Fruit fly (Drosophila melanogaster) whole organism, embryonic: ENCODE results near the gene Patr-1.

Source experiments
- Asciz ChIP-seq: fragments of 200-800 bp; sonication (Bioruptor generic); optimal IDR thresholded peaks from 2 replicates; lab custom pipeline; 2017; ENCODE audit warnings: missing biosample characterization, mild to moderate bottlenecking, missing genetic modification characterization, missing genetic modification reagents
- Atf3 ChIP-seq: fragments of 200-800 bp; sonication (Bioruptor generic); optimal IDR thresholded peaks from 3 replicates; lab custom pipeline; 2016; ENCODE audit warnings: missing biosample characterization, missing genetic modification characterization
- Atf6 ChIP-seq: fragments of 200-800 bp; sonication (Bioruptor generic); IDR thresholded peaks from 2 replicates; pipeline ENCODE4 v1.3.6; 2022; ENCODE audit warnings: missing biosample characterization, missing genetic modification characterization
- CG10147 ChIP-seq: fragments of 200-800 bp; sonication (Bioruptor generic); optimal IDR thresholded peaks from 2 replicates; lab custom pipeline; 2019; ENCODE audit warnings: missing biosample characterization, mild to moderate bottlenecking, missing genetic modification characterization, moderate library complexity
- CG11398 ChIP-seq: fragments of 200-800 bp; sonication (Bioruptor generic); optimal IDR thresholded peaks from 2 replicates; lab custom pipeline; 2016; ENCODE audit warnings: missing biosample characterization, missing genetic modification characterization
- CG11723 ChIP-seq: fragments of 200-800 bp; sonication (Bioruptor generic); optimal IDR thresholded peaks from 2 replicates; lab custom pipeline; 2017; ENCODE audit warnings: missing biosample characterization, mild to moderate bottlenecking, missing genetic modification characterization
- CG12155 ChIP-seq: fragments of 200-800 bp; sonication (Bioruptor generic); optimal IDR thresholded peaks from 3 replicates; lab custom pipeline; 2016; ENCODE audit warnings: missing biosample characterization, missing genetic modification characterization
- CG12942 ChIP-seq: fragments of 200-800 bp; sonication (Bioruptor generic); optimal IDR thresholded peaks from 3 replicates; lab custom pipeline; 2016; ENCODE audit warnings: missing biosample characterization, missing genetic modification characterization
- CG14014 ChIP-seq: fragments of 200-800 bp; sonication (Bioruptor generic); IDR thresholded peaks from 2 replicates; pipeline ENCODE4 v1.3.6; 2022; ENCODE audit warnings: missing biosample characterization, missing genetic modification characterization
- CG15601 ChIP-seq: fragments of 200-800 bp; sonication (Bioruptor generic); optimal IDR thresholded peaks from 3 replicates; lab custom pipeline; 2019; ENCODE audit warnings: missing biosample characterization, mild to moderate bottlenecking, missing genetic modification characterization, moderate library complexity
- CG17359 ChIP-seq: fragments of 200-800 bp; sonication (Bioruptor generic); optimal IDR thresholded peaks from 3 replicates; lab custom pipeline; 2018; ENCODE audit warnings: missing biosample characterization, mild to moderate bottlenecking, missing genetic modification characterization, moderate library complexity
- CG18262 ChIP-seq: fragments of 200-800 bp; optimal IDR thresholded peaks from 3 replicates; lab custom pipeline; 2019; ENCODE audit warnings: missing biosample characterization, mild to moderate bottlenecking, missing genetic modification characterization, moderate library complexity
- CG18619 ChIP-seq: fragments of 200-800 bp; sonication (Bioruptor generic); optimal IDR thresholded peaks from 3 replicates; lab custom pipeline; 2017; ENCODE audit warnings: missing biosample characterization, mild to moderate bottlenecking, missing genetic modification characterization
- CG18764 ChIP-seq: fragments of 200-800 bp; sonication (Bioruptor generic); optimal IDR thresholded peaks from 3 replicates; lab custom pipeline; 2016; ENCODE audit warnings: missing biosample characterization, missing genetic modification characterization
- CG2712 ChIP-seq: fragments of 200-800 bp; optimal IDR thresholded peaks from 3 replicates; lab custom pipeline; 2019; ENCODE audit warnings: missing biosample characterization, mild to moderate bottlenecking, missing genetic modification characterization, moderate library complexity
- CG31441 ChIP-seq: fragments of 200-800 bp; sonication (Bioruptor generic); IDR thresholded peaks from 2 replicates; pipeline ENCODE4 v1.3.6; 2022; ENCODE audit warnings: missing biosample characterization, missing genetic modification characterization
- CG34376 ChIP-seq: fragments of 200-800 bp; sonication (Bioruptor generic); optimal IDR thresholded peaks from 2 replicates; lab custom pipeline; 2018; ENCODE audit warnings: missing biosample characterization, mild to moderate bottlenecking, missing genetic modification characterization
- CG4328 ChIP-seq: fragments of 200-800 bp; sonication (Bioruptor generic); optimal IDR thresholded peaks from 3 replicates; lab custom pipeline; 2017; ENCODE audit warnings: missing biosample characterization, missing genetic modification reagents, missing genetic modification characterization
- CG4617 ChIP-seq: fragments of 200-800 bp; sonication (Bioruptor generic); optimal IDR thresholded peaks from 3 replicates; lab custom pipeline; 2016; ENCODE audit warnings: missing biosample characterization, missing genetic modification characterization, borderline replicate concordance
- CG4707 ChIP-seq: fragments of 200-800 bp; sonication (Bioruptor generic); optimal IDR thresholded peaks from 2 replicates; lab custom pipeline; 2018; ENCODE audit warnings: missing biosample characterization, mild to moderate bottlenecking, missing genetic modification characterization, moderate library complexity
- CG7372 ChIP-seq: fragments of 200-800 bp; sonication (Bioruptor generic); IDR thresholded peaks from 2 replicates; pipeline ENCODE4 v1.3.6; 2022; ENCODE audit warnings: missing biosample characterization, missing genetic modification characterization
- CTCF ChIP-seq: fragments of 200-800 bp; sonication (Bioruptor generic); optimal IDR thresholded peaks from 2 replicates; lab custom pipeline; 2017; ENCODE audit warnings: missing biosample characterization, mild to moderate bottlenecking, missing genetic modification characterization, moderate library complexity
- D ChIP-seq, 2 experiments: fragments of 200-800 bp in 1 of 2; fragments of >200 bp in 1 of 2; sonication (Bioruptor generic) in 1 of 2; optimal IDR thresholded peaks; 2 replicates in 1 of 2; 3 replicates in 1 of 2; lab custom pipeline; 2017; ENCODE audit warnings: mild to moderate bottlenecking in 1 of 2, missing biosample characterization in 1 of 2, missing genetic modification characterization in 1 of 2, missing genetic modification reagents in 1 of 2
- Deaf1 ChIP-seq: fragments of 200-800 bp; optimal IDR thresholded peaks from 3 replicates; lab custom pipeline; 2019; ENCODE audit warnings: missing biosample characterization, mild to moderate bottlenecking, missing genetic modification characterization, moderate library complexity
- Drgx ChIP-seq: fragments of 200-800 bp; sonication (Bioruptor generic); IDR thresholded peaks from 2 replicates; pipeline ENCODE4 v1.3.6; 2022; ENCODE audit warnings: missing biosample characterization, missing genetic modification characterization
- Ets97D ChIP-seq: fragments of 200-800 bp; sonication (Bioruptor generic); optimal IDR thresholded peaks from 3 replicates; lab custom pipeline; 2016; ENCODE audit warnings: missing biosample characterization, missing genetic modification characterization
- H2.0 ChIP-seq: fragments of 200-800 bp; sonication (Bioruptor generic); IDR thresholded peaks from 2 replicates; pipeline ENCODE4 v1.3.6; 2022; ENCODE audit warnings: missing biosample characterization, missing genetic modification characterization
- HLH3B ChIP-seq: fragments of 200-800 bp; sonication (Bioruptor generic); IDR thresholded peaks from 2 replicates; pipeline ENCODE4 v1.3.6; 2022; ENCODE audit warnings: missing biosample characterization, missing genetic modification characterization
- Hr3 ChIP-seq: fragments of 200-800 bp; sonication (Bioruptor generic); optimal IDR thresholded peaks from 3 replicates; lab custom pipeline; 2016; ENCODE audit warnings: missing biosample characterization, missing genetic modification characterization
- Jarid2 ChIP-seq: fragments of 200-800 bp; sonication (Bioruptor generic); optimal IDR thresholded peaks from 3 replicates; lab custom pipeline; 2017; ENCODE audit warnings: mild to moderate bottlenecking, missing biosample characterization, missing genetic modification reagents, missing genetic modification characterization
- Lpt ChIP-seq: fragments of >200 bp; optimal IDR thresholded peaks from 2 replicates; lab custom pipeline; 2018; ENCODE audit warnings: missing biosample characterization, missing genetic modification characterization
- Poxn ChIP-seq: fragments of 200-800 bp; sonication (Bioruptor generic); IDR thresholded peaks from 2 replicates; pipeline ENCODE4 v1.3.6; 2022; ENCODE audit warnings: missing biosample characterization, missing genetic modification characterization
- YL-1 ChIP-seq: fragments of 200-800 bp; sonication (Bioruptor generic); optimal IDR thresholded peaks from 3 replicates; lab custom pipeline; 2017; ENCODE audit warnings: missing biosample characterization, mild to moderate bottlenecking, missing genetic modification characterization
- bowl ChIP-seq: fragments of 200-800 bp; sonication (Bioruptor generic); IDR thresholded peaks from 2 replicates; pipeline ENCODE4 v1.3.6; 2022; ENCODE audit warnings: missing biosample characterization, missing genetic modification characterization
- br ChIP-seq: fragments of >200 bp; optimal IDR thresholded peaks from 2 replicates; lab custom pipeline; 2017
- chinmo ChIP-seq: fragments of 200-800 bp; sonication (Bioruptor generic); IDR thresholded peaks from 4 replicates; pipeline ENCODE4 v1.3.6; 2022; ENCODE audit warnings: missing biosample characterization, missing genetic modification characterization; ENCODE audit not compliant: partially characterized antibody
- disco-r ChIP-seq: fragments of 200-800 bp; sonication (Bioruptor generic); optimal IDR thresholded peaks from 2 replicates; lab custom pipeline; 2016; ENCODE audit warnings: missing biosample characterization, missing genetic modification characterization
- dm ChIP-seq: fragments of 200-800 bp; sonication (Bioruptor generic); optimal IDR thresholded peaks from 3 replicates; lab custom pipeline; 2016; ENCODE audit warnings: missing biosample characterization, missing genetic modification characterization
- fu2 ChIP-seq: fragments of 200-800 bp; sonication (Bioruptor generic); optimal IDR thresholded peaks from 2 replicates; lab custom pipeline; 2016; ENCODE audit warnings: missing biosample characterization, missing genetic modification characterization
- grn ChIP-seq: fragments of 200-800 bp; sonication (Bioruptor generic); optimal IDR thresholded peaks from 3 replicates; lab custom pipeline; 2017; ENCODE audit warnings: missing biosample characterization, missing genetic modification characterization
- gro ChIP-seq: fragments of 200-800 bp; sonication (Bioruptor generic); optimal IDR thresholded peaks from 2 replicates; lab custom pipeline; 2016; ENCODE audit warnings: missing biosample characterization, missing genetic modification characterization
- hth ChIP-seq: fragments of >200 bp; optimal IDR thresholded peaks from 2 replicates; lab custom pipeline; 2017; ENCODE audit warnings: inconsistent platforms
- nerfin-2 ChIP-seq: fragments of 200-800 bp; sonication (Bioruptor generic); IDR thresholded peaks from 2 replicates; pipeline ENCODE4 v1.3.6; 2022; ENCODE audit warnings: missing biosample characterization, missing genetic modification characterization; ENCODE audit not compliant: partially characterized antibody
- pan ChIP-seq, 4 experiments: fragments of >200 bp in 3 of 4; fragments of 200-800 bp in 1 of 4; sonication (Bioruptor generic) in 1 of 4; optimal IDR thresholded peaks in 3 of 4; IDR thresholded peaks in 1 of 4; 2 replicates each; pipeline versions ENCODE4 v1.3.6 to Lab custom; 2017 to 2022; ENCODE audit warnings: missing biosample characterization in 2 of 4, missing genetic modification characterization in 2 of 4, mixed read lengths in 1 of 4
- pfk ChIP-seq: fragments of 200-800 bp; sonication (Bioruptor generic); optimal IDR thresholded peaks from 2 replicates; lab custom pipeline; 2018; ENCODE audit warnings: missing biosample characterization, mild to moderate bottlenecking, missing genetic modification characterization, moderate library complexity
- pho ChIP-seq: fragments of 200-800 bp; sonication (Bioruptor generic); optimal IDR thresholded peaks from 2 replicates; lab custom pipeline; 2016; ENCODE audit warnings: missing biosample characterization, missing genetic modification characterization
- seq ChIP-seq: fragments of 200-800 bp; sonication (Bioruptor generic); IDR thresholded peaks from 2 replicates; pipeline ENCODE4 v1.3.6; 2022; ENCODE audit warnings: missing biosample characterization, missing genetic modification characterization
- sug ChIP-seq: fragments of 200-800 bp; optimal IDR thresholded peaks from 2 replicates; lab custom pipeline; 2019; ENCODE audit warnings: missing biosample characterization, mild to moderate bottlenecking, missing genetic modification characterization, moderate library complexity

Patr-1 gene

dm6 chr3R:17063763-17064162, 20.4 kb downstream of the Patr-1 start (continued):
- TF ChIP-seq sug (tag; lab: Kevin White, UChicago) (peak; percentile 59), CG11723 (GFP tag; lab: Kevin White, UChicago) (no peak), CG18262 (tag; lab: Kevin White, UChicago) (no peak), pfk (peak; percentile 74), Hr3 (GFP tag; lab: Kevin White, UChicago) (no peak), grn (peak; percentile 41)

dm6 chr3R:17065018-17065784, 21.8 kb downstream of the Patr-1 start:
- TF ChIP-seq H2.0 (peak; percentile 77), Ets97D (peak; percentile 68), gro (GFP tag; lab: Kevin White, UChicago) (peak; percentile 85), CTCF (GFP tag; lab: Kevin White, UChicago) (peak; percentile 45), Atf6 (GFP tag; lab: Robert Waterston, UW) (peak; percentile 87), CG2712 (tag; lab: Kevin White, UChicago) (peak; percentile 96), Atf3 (peak; percentile 83), chinmo (GFP tag; lab: Robert Waterston, UW) (peak; percentile 98), nerfin-2 (GFP tag; lab: Robert Waterston, UW) (no peak), D (optimal IDR thresholded peaks at IDR 0.05; lab: Kevin White, UChicago) (no peak), D (GFP tag; optimal IDR thresholded peaks at IDR 0.05; lab: Kevin White, UChicago) (peak; percentile 92), HLH3B (GFP tag; lab: Robert Waterston, UW) (peak; percentile 89), CG10147 (GFP tag; lab: Kevin White, UChicago) (peak; percentile 91), CG34376 (GFP tag; lab: Kevin White, UChicago) (peak; percentile 94), CG17359 (peak; percentile 96), hth (lab: Kevin White, UChicago) (no peak), fu2 (GFP tag; lab: Kevin White, UChicago) (peak; percentile 91), CG11398 (peak; percentile 84), CG14014 (peak; percentile 72), CG4328 (GFP tag; lab: Kevin White, UChicago) (peak; percentile 86), CG7372 (GFP tag; lab: Robert Waterston, UW) (peak; percentile 83), Asciz (peak; percentile 95), Poxn (GFP tag; lab: Robert Waterston, UW) (peak; percentile 61), Drgx (GFP tag; lab: Robert Waterston, UW) (peak; percentile 92), Lpt (no peak), br (lab: Kevin White, UChicago) (no peak), disco-r (GFP tag; lab: Kevin White, UChicago) (peak; percentile 64), CG12155 (GFP tag; lab: Kevin White, UChicago) (peak; percentile 91), pan (optimal IDR thresholded peaks at IDR 0.05; lab: Kevin White, UChicago) (no peak), pan (GFP tag; optimal IDR thresholded peaks at IDR 0.05 in 1 of 2, IDR thresholded peaks at IDR 0.05 in 1 of 2) (peak in 1 of 2 experiments; percentile 90), CG15601 (tag; lab: Kevin White, UChicago) (peak; percentile 94), CG4617 (GFP tag; lab: Kevin White, UChicago) (peak; percentile 68), CG4707 (GFP tag; lab: Kevin White, UChicago) (peak; percentile 72), pho (peak; percentile 92), CG12942 (GFP tag; lab: Kevin White, UChicago) (peak; percentile 85), CG31441 (peak; percentile 95), bowl (GFP tag; lab: Robert Waterston, UW) (peak; percentile 62; the same call in 1 of the 2 replicates), seq (peak; percentile 81), Deaf1 (tag; lab: Kevin White, UChicago) (peak; percentile 75), CG18619 (peak; percentile 92), CG18764 (peak; percentile 79), dm (GFP tag; lab: Kevin White, UChicago) (peak; percentile 78), YL-1 (GFP tag; lab: Kevin White, UChicago) (peak; percentile 68), Jarid2 (peak; percentile 75)
